Fruit fly (Drosophila melanogaster) whole organism, adult: ENCODE measurements around the gene CG46458.

Experiments
- CG11617 ChIP-seq: fragments of 200-800 bp; sonication (Bioruptor generic); optimal IDR thresholded peaks from 2 replicates; lab custom pipeline; 2017; ENCODE audit warnings: mild to moderate bottlenecking, missing biosample characterization, missing genetic modification reagents, missing genetic modification characterization
- CG12768 ChIP-seq: fragments of 200-800 bp; sonication (Bioruptor generic); optimal IDR thresholded peaks from 2 replicates; lab custom pipeline; 2017; ENCODE audit warnings: missing biosample characterization, missing genetic modification characterization, mild to moderate bottlenecking, moderate library complexity, missing genetic modification reagents
- CG14711 ChIP-seq: fragments of 200-800 bp; sonication (Bioruptor generic); optimal IDR thresholded peaks from 2 replicates; lab custom pipeline; 2018; ENCODE audit warnings: missing biosample characterization, mild to moderate bottlenecking, missing genetic modification characterization, moderate library complexity
- CG1620 ChIP-seq: fragments of 200-800 bp; sonication (Bioruptor generic); optimal IDR thresholded peaks from 2 replicates; lab custom pipeline; 2016; ENCODE audit warnings: missing biosample characterization, missing genetic modification characterization
- CG33017 ChIP-seq: fragments of 200-800 bp; sonication (Bioruptor generic); optimal IDR thresholded peaks from 2 replicates; lab custom pipeline; 2018; ENCODE audit warnings: missing biosample characterization, mild to moderate bottlenecking, missing genetic modification characterization, moderate library complexity
- CG5204 ChIP-seq: fragments of 200-800 bp; sonication (Bioruptor generic); optimal IDR thresholded peaks from 2 replicates; lab custom pipeline; 2016; ENCODE audit warnings: missing biosample characterization, missing genetic modification characterization
- CG7045 ChIP-seq: fragments of 200-800 bp; sonication (Bioruptor generic); optimal IDR thresholded peaks from 2 replicates; lab custom pipeline; 2017; ENCODE audit warnings: missing biosample characterization, mild to moderate bottlenecking, missing genetic modification characterization
- CG7101 ChIP-seq: fragments of 200-800 bp; sonication (Bioruptor generic); optimal IDR thresholded peaks from 2 replicates; lab custom pipeline; 2018; ENCODE audit warnings: missing biosample characterization, mild to moderate bottlenecking, missing genetic modification characterization, moderate library complexity
- Clk ChIP-seq: fragments of 200-800 bp; sonication (Bioruptor generic); optimal IDR thresholded peaks from 2 replicates; lab custom pipeline; 2017; ENCODE audit warnings: missing biosample characterization, missing genetic modification characterization
- Crg-1 ChIP-seq: fragments of 200-800 bp; sonication (Bioruptor generic); optimal IDR thresholded peaks from 2 replicates; lab custom pipeline; 2016; ENCODE audit warnings: missing biosample characterization, missing genetic modification characterization
- Hr96 ChIP-seq: fragments of 200-800 bp; sonication (Bioruptor generic); optimal IDR thresholded peaks from 2 replicates; lab custom pipeline; 2016; ENCODE audit warnings: missing biosample characterization, missing genetic modification characterization
- Mnt ChIP-seq: fragments of 200-800 bp; sonication (Bioruptor generic); optimal IDR thresholded peaks from 2 replicates; lab custom pipeline; 2016; ENCODE audit warnings: missing biosample characterization, mild to moderate bottlenecking, missing genetic modification characterization
- bab1 ChIP-seq: fragments of 200-800 bp; sonication (Bioruptor generic); optimal IDR thresholded peaks from 3 replicates; lab custom pipeline; 2019; ENCODE audit warnings: missing biosample characterization, mild to moderate bottlenecking, missing genetic modification characterization, moderate library complexity
- cic ChIP-seq: fragments of 200-800 bp; sonication (Bioruptor generic); optimal IDR thresholded peaks from 2 replicates; lab custom pipeline; 2017; ENCODE audit warnings: missing biosample characterization, mild to moderate bottlenecking, missing genetic modification characterization, moderate library complexity
- cnc ChIP-seq, 2 experiments: fragments of >200 bp; optimal IDR thresholded peaks; 2 replicates each; lab custom pipeline; 2017
- kay ChIP-seq: fragments of 200-800 bp; sonication (Bioruptor generic); peaks from one replicate; lab custom pipeline; 2016; ENCODE audit warnings: missing biosample characterization, missing genetic modification characterization, borderline replicate concordance
- ovo ChIP-seq: fragments of 200-800 bp; sonication (Bioruptor generic); optimal IDR thresholded peaks from 2 replicates; lab custom pipeline; 2016; ENCODE audit warnings: missing biosample characterization, missing genetic modification characterization
- pad ChIP-seq: fragments of 200-800 bp; sonication (Bioruptor generic); optimal IDR thresholded peaks from 3 replicates; lab custom pipeline; 2017; ENCODE audit warnings: missing biosample characterization, missing genetic modification characterization, mild to moderate bottlenecking, moderate library complexity, missing genetic modification reagents
- tj ChIP-seq: fragments of 200-800 bp; sonication (Bioruptor generic); optimal IDR thresholded peaks from 3 replicates; lab custom pipeline; 2017; ENCODE audit warnings: missing biosample characterization, mild to moderate bottlenecking, missing genetic modification characterization, moderate library complexity
- toe ChIP-seq: fragments of 200-800 bp; sonication (Bioruptor generic); optimal IDR thresholded peaks from 2 replicates; lab custom pipeline; 2016; ENCODE audit warnings: missing biosample characterization, missing genetic modification characterization

CG46458 gene

dm6 chr3R:6970531-6970930 lies 12.4 kb upstream of the CG46458 start:
- TF ChIP-seq pad (no peak), CG5204 (GFP tag; lab: Kevin White, UChicago) (no peak), kay (no peak), cic (GFP tag; lab: Kevin White, UChicago) (no peak), ovo (GFP tag; lab: Kevin White, UChicago) (no peak), Hr96 (GFP tag; lab: Kevin White, UChicago) (no peak), cnc (optimal IDR thresholded peaks at IDR 0.05; lab: Kevin White, UChicago) (no peak), Mnt (GFP tag; lab: Kevin White, UChicago) (no peak), CG11617 (no peak), CG1620 (GFP tag; lab: Kevin White, UChicago) (no peak), bab1 (GFP tag; lab: Kevin White, UChicago) (no peak), CG12768 (no peak), CG33017 (tag; lab: Kevin White, UChicago) (no peak), Crg-1 (GFP tag; lab: Kevin White, UChicago) (no peak)

- TF ChIP-seq CG1620 (GFP tag; lab: Kevin White, UChicago), result no peak
Measured at dm6 chr3R:6969926-6970325, 11.8 kb upstream of the CG46458 start.

- TF ChIP-seq CG5204 (GFP tag; lab: Kevin White, UChicago) (no peak), toe (GFP tag; lab: Kevin White, UChicago) (no peak), Clk (GFP tag; lab: Kevin White, UChicago) (no peak), cnc (optimal IDR thresholded peaks at IDR 0.05; lab: Kevin White, UChicago) (no peak), CG1620 (GFP tag; lab: Kevin White, UChicago) (no peak), kay (no peak), CG7045 (no peak), cic (GFP tag; lab: Kevin White, UChicago) (no peak), CG33017 (tag; lab: Kevin White, UChicago) (no peak), CG7101 (tag; lab: Kevin White, UChicago) (no peak), Crg-1 (GFP tag; lab: Kevin White, UChicago) (no peak), pad (no peak), CG12768 (no peak)
Measured at dm6 chr3R:6968427-6968826, 10.3 kb upstream of the CG46458 start.

- TF ChIP-seq CG33017 (tag; lab: Kevin White, UChicago), result no peak
- no peak for TF ChIP-seq bab1 (GFP tag; lab: Kevin White, UChicago)
- TF ChIP-seq cic (GFP tag; lab: Kevin White, UChicago), result no peak
- TF ChIP-seq CG7101 (tag; lab: Kevin White, UChicago), result no peak
- no peak for TF ChIP-seq Hr96 (GFP tag; lab: Kevin White, UChicago)
- TF ChIP-seq toe (GFP tag; lab: Kevin White, UChicago), result no peak
- no peak for TF ChIP-seq CG1620 (GFP tag; lab: Kevin White, UChicago)
- no peak for TF ChIP-seq CG5204 (GFP tag; lab: Kevin White, UChicago)
- TF ChIP-seq cnc (optimal IDR thresholded peaks at IDR 0.05; lab: Kevin White, UChicago), result no peak
- TF ChIP-seq CG7045, result no peak
- TF ChIP-seq Crg-1 (GFP tag; lab: Kevin White, UChicago), result no peak
- TF ChIP-seq CG11617, result no peak
- no peak for TF ChIP-seq ovo (GFP tag; lab: Kevin White, UChicago)
- TF ChIP-seq tj (GFP tag; lab: Kevin White, UChicago), result no peak
- no peak for TF ChIP-seq pad
- no peak for TF ChIP-seq kay
- no peak for TF ChIP-seq Mnt (GFP tag; lab: Kevin White, UChicago)
Measured at dm6 chr3R:6966557-6967093, 8.5 kb upstream of the CG46458 start.

- TF ChIP-seq cnc (optimal IDR thresholded peaks at IDR 0.05; lab: Kevin White, UChicago) (no peak), Clk (GFP tag; lab: Kevin White, UChicago) (no peak), CG11617 (no peak), pad (no peak)
Measured at dm6 chr3R:6963085-6963484, 4.9 kb upstream of the CG46458 start.

dm6 chr3R:6960777-6961176 lies 2.6 kb upstream of the CG46458 start:
- TF ChIP-seq bab1 (GFP tag; lab: Kevin White, UChicago) (no peak), CG5204 (GFP tag; lab: Kevin White, UChicago) (no peak), pad (no peak), Crg-1 (GFP tag; lab: Kevin White, UChicago) (no peak), Clk (GFP tag; lab: Kevin White, UChicago) (no peak), CG33017 (tag; lab: Kevin White, UChicago) (no peak), cnc (optimal IDR thresholded peaks at IDR 0.05; lab: Kevin White, UChicago) (no peak), kay (no peak), CG14711 (tag; lab: Kevin White, UChicago) (no peak), Mnt (GFP tag; lab: Kevin White, UChicago) (no peak), CG7045 (no peak), CG11617 (no peak), CG1620 (GFP tag; lab: Kevin White, UChicago) (no peak), cic (GFP tag; lab: Kevin White, UChicago) (no peak), CG12768 (no peak)

- TF ChIP-seq Mnt (GFP tag; lab: Kevin White, UChicago), result no peak
- no peak for TF ChIP-seq CG7101 (tag; lab: Kevin White, UChicago)
- no peak for TF ChIP-seq Clk (GFP tag; lab: Kevin White, UChicago)
- TF ChIP-seq CG1620 (GFP tag; lab: Kevin White, UChicago), result no peak
- TF ChIP-seq tj (GFP tag; lab: Kevin White, UChicago), result no peak
- no peak for TF ChIP-seq CG14711 (tag; lab: Kevin White, UChicago)
- TF ChIP-seq CG33017 (tag; lab: Kevin White, UChicago), result no peak
- no peak for TF ChIP-seq Crg-1 (GFP tag; lab: Kevin White, UChicago)
- TF ChIP-seq kay, result no peak
Measured at dm6 chr3R:6956749-6957148, 1.4 kb downstream of the CG46458 start.
